Worm (Caenorhabditis elegans) whole organism, L4/young adult: ENCODE results near the gene gcna-1.

Experiments
- W03F9.2 ChIP-seq: fragments of 150-350 bp; optimal IDR thresholded peaks from 2 replicates; lab custom pipeline; 2014; ENCODE audit warnings: missing biosample characterization, missing genetic modification characterization
- dao-5 ChIP-seq: sonication (generic microtip); optimal IDR thresholded peaks from 2 replicates; lab custom pipeline; 2016; ENCODE audit warnings: missing genotype, missing genetic modification characterization, moderate library complexity, missing compliant biosample characterization
- him-1 ChIP-seq: sonication (generic microtip); optimal IDR thresholded peaks from 2 replicates; lab custom pipeline; 2016; ENCODE audit warnings: missing genotype, missing genetic modification reagents, missing genetic modification characterization, missing compliant biosample characterization

The gcna-1 gene

DNA sequence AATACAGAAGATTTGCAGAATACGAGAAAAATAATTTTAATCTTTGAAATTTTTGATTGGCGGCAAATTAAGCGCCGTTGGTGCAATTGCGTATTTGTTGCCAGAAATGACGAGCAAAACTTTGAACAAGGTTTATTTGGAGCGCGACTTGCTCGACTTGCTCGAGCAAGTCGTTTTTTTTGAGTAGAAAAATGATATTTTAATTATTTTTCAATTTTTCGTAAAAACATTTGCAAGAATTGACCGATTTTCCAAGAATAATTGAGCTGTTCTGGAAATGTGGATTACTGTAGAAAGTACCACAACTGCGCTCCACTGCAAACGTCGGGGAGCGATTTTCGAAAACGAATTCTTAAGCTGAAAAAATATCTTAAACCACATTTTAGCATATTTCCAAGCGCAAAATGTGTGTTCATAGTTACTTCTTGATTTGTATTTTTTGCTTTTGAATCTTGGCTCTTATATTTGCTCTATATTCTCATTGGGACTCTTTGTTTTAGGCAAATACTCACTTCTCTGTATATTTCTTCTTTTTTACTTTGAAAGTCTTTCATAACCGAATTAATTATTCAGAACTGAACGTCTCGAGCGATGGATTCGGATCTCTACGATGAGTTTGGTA, at the start of gene gcna-1, which contains the start of gene eftu-2:
gcna-1 (minus strand) TSS at position 96 of the 622 bp plus-strand sequence.
eftu-2 (plus strand) TSS at position 572 of the 622 bp plus-strand sequence.
- TF ChIP-seq dao-5, result no peak

DNA sequence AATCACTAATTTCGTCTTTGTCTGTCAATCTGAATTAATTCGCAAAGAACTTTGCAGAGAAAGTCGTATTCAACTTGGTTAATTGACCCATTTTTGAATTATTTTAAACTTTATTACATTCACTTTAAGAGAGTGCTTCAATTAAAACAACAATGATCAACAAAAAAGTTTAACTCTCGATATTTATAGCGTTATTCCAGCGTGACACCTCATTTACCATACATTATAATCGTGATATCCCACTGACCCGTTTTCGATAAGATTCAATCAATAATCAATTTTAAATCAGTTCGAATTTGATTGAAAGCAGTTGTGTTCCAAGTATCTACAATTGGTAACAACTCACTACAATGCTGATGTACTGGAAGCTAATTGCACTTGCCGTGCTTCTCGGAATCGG, 47.9 kb upstream of the gcna-1 start, which contains the start of gene clc-10:
clc-10 (plus strand) TSS at position 301 of the 400 bp plus-strand sequence.
- TF ChIP-seq dao-5 (no peak), W03F9.2 (tag; lab: Kevin White, UChicago) (no peak), him-1 (no peak)

DNA sequence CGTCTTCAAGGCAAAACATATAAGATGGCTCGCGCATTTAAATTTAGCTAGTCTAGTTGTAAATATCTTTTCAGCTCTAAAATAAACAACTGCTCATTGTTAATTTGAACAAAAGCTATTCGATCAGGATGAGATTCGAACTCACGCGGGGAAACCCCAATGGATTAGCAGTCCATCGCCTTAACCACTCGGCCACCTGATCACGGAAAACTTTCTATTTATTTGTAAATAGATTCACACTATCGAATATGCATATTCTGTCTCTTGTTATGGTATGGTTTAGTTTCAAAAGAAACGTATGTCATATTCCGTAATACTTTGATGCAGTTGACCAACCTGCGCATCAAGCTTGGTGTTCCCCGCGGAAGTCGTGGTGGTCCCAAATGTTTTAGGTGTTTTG, 47.3 kb upstream of the gcna-1 start:
- TF ChIP-seq him-1 (no peak), dao-5 (no peak), W03F9.2 (tag; lab: Kevin White, UChicago) (no peak)

DNA sequence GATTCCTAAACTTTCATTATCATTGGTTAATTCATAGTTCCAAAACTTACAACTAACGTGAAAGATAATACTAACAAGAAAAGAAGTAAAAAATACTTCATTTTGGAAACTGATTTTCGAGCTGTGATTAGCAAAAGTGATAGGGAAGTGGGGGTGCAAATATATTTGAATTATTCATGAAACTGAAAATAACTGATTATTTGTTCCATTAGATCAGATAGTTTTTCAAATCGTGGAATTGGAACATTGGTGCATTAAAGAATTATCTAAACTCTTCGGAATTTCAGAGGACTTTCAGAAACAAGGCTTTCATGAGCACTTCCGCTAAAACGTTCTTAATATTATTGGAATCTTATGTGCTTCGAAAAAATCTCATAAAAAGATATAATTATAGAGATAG, 46.8 kb upstream of the gcna-1 start, which contains the start of gene F40H6.5:
F40H6.5 (minus strand) TSS at position 101 of the 400 bp plus-strand sequence.
- TF ChIP-seq him-1 (no peak), W03F9.2 (tag; lab: Kevin White, UChicago) (no peak)

DNA sequence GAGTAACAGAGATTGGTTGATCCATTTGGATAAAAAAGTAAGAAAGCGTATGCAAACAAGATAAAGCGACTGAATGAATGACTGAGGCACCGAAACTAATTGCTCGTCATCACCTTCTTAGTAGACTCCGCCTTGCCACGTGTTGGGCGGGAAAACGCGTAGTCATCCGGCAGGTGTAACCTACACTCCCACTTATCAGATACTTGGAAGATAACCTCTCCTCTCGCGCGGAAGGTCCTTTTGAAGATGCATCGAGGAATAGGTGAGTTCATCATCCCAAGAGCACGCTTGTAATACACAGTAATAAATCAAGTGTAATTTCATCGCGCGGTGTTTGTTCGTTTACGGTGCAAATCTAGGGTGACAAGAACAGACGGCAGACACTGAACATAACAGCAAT, 38.0 kb upstream of the gcna-1 start, which contains the start of gene tbx-11:
tbx-11 (minus strand) TSS at position 101 of the 400 bp plus-strand sequence.
- no peak for TF ChIP-seq him-1
- no peak for TF ChIP-seq dao-5
- TF ChIP-seq W03F9.2 (tag; lab: Kevin White, UChicago), result no peak

DNA sequence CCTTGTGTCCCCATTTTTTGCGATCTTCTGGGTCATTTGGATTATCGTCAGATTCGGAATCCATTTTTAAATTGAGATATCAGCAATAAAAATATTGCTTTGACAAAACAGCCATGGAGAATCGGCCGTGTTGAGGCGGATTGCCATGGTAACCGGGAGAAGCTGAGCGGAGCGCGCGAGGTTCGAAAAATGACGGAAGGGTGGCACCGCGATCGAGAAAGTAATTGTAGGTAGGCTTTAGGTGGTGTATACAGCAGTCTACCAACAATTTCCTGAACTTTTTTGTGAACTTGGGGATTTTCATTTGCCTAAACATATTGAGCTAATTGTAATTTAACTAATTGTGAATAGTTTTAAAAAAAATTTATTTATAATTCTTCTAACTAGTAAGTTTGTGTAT, 30.5 kb upstream of the gcna-1 start, which contains the start of gene ift-139:
ift-139 (minus strand) TSS at position 101 of the 400 bp plus-strand sequence.
- TF ChIP-seq dao-5 (no peak), him-1 (no peak), W03F9.2 (tag; lab: Kevin White, UChicago) (no peak)

DNA sequence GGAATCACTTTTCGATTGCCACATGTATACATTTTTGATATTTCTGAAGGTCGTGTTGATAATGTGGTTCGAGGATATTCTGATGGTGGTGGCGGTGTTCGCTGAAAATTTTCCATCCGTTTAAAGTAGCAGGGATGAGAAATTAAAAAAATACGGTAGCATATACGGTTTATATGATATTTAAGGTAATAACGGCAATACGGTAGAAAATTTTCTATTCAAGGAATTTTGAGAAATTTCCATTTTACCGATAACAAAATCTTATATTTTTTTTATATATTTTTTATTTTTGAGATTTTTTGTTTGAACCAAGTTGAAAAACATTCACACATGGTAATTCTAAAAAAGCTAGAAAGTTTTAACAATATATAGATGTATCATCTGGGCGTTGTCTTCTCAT, 21.6 kb upstream of the gcna-1 start, which contains the start of gene ZK328.6:
ZK328.6 (minus strand) TSS at position 101 of the 400 bp plus-strand sequence.
- TF ChIP-seq W03F9.2 (tag; lab: Kevin White, UChicago), result no peak

DNA sequence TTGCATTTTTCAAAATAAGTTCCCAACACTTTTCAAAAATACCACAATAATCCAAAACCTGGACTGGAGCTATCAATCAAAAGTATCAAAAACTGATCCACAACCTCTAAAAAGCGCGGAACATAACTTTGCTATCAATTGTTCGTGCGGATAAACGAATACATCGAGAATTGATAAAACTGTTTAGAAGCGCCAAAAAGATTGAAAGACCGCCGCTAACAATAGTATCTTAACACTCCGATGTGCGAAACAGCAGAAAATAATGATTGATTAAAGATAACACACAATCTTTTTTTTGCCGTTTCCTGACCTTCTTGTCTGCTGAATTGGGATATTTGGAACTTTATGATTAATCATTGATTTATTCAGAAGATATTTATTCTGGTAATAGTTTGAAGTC, 19.5 kb upstream of the gcna-1 start, which contains the start of gene tbx-7:
tbx-7 (minus strand) TSS at position 101 of the 400 bp plus-strand sequence.
- TF ChIP-seq W03F9.2 (tag; lab: Kevin White, UChicago) (no peak), dao-5 (no peak), him-1 (no peak)

DNA sequence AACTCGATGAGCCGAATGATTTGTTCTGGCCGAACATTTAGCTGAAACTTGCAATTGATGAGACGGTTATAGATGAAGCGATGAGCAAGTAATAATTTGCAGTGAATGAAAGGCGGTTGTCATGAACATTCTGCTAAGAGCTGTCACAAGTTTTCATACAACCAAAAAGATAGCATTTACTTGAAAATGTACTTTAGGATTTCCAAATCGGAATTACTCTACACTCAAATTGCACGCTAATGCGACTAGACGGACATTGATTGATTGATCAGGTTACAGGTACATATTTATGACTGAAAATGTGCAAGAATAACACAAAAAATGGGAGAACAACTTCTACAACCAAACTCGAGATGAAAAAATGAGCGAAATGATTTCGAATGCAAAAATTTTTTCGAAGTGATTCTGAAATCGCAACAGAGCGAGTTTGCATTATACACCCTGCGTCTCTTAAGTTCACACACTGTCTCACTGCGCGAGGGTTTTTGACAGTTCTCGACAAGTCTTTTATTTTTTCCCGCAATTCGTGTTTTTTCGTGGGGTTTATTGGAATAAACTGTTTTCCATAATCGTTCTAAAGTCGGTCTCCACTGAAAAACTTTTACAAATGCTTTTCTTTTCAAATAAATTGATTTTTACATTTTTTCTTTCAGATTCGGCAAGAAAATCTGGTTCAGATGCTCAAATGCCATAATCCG, 10.8 kb upstream of the gcna-1 start, which contains the start of the genes npp-10 and cyk-3:
npp-10 (minus strand) TSS at position 51 of the 698 bp plus-strand sequence.
cyk-3 (plus strand) TSS at position 648 of the 698 bp plus-strand sequence.
- TF ChIP-seq him-1, result no peak
- TF ChIP-seq dao-5, result no peak
- TF ChIP-seq W03F9.2 (tag; lab: Kevin White, UChicago), result no peak

DNA sequence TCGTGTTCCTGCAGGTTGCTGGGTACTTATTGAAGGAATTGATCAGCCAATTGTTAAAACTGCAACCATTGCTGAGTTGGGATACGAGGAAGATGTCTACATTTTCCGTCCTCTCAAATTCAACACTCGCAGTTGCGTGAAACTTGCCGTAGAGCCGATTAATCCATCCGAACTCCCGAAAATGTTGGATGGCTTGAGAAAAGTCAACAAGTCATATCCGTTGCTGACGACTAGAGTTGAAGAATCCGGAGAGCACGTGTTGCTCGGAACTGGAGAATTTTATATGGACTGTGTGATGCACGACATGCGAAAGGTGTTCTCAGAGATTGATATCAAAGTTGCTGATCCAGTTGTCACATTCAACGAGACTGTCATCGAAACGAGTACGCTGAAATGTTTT, 2.4 kb upstream of the gcna-1 start:
- TF ChIP-seq him-1, result no peak
- TF ChIP-seq dao-5, result no peak

DNA sequence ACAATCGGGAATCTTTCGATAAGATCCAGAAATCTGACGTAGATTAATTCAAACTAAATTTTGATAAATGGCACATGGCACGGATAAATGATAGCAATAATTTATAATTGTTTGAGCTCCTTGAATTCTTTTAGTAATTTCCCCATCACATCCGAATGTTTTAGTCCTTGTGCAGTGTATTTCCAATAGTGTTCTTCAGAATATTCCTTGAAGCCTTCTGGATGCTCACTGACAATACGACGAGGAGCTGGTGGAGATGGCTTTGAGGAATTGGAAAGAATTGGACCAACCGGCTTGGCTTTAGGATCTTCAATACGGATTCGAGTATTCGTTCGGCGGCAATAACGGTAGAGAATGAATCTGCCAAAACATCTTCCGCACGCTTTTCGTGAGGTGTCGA, 2.4 kb downstream of the gcna-1 start:
- TF ChIP-seq him-1 (peak; percentile 24), W03F9.2 (tag; lab: Kevin White, UChicago) (no peak)

DNA sequence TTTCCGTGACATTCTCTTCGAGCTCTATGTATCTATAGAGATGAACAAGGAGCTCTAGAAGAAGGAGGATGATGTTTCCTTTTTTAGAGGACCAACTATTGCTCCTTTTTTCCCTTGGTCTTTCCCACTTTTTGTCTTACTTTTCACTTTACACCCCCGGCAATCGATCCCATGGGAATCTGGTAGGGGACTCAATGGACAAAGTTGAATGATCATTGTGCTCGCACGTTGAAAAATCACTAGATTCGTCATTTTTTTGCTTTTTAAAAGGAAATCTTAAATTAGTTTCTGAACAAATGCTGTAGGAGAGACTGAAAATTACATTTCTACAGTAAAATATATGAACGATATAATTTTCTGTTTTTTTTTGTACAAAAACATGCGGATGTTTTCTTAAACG, 6.9 kb downstream of the gcna-1 start:
- TF ChIP-seq dao-5 (no peak), W03F9.2 (tag; lab: Kevin White, UChicago) (no peak), him-1 (no peak)

DNA sequence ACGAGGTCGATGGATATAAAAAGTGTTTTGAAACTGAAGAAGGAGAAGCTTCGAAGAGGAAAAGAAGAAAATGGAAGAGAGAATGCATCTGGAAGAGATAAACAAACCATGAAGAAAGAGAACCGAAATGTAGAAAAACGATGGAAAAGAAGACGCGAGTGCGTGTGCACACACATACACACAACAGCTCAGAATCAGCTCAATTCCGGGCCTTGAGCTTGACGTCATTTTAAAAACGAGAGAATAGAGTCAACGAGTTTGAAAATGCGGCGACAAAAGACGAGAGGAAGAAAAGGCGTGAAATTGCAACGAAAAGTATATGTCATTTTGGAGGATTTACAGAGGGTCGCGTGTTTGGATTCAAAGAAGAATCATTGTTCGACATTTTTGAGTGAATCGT, 9.3 kb downstream of the gcna-1 start:
- peak; percentile 59 for TF ChIP-seq him-1
- TF ChIP-seq dao-5, result no peak

DNA sequence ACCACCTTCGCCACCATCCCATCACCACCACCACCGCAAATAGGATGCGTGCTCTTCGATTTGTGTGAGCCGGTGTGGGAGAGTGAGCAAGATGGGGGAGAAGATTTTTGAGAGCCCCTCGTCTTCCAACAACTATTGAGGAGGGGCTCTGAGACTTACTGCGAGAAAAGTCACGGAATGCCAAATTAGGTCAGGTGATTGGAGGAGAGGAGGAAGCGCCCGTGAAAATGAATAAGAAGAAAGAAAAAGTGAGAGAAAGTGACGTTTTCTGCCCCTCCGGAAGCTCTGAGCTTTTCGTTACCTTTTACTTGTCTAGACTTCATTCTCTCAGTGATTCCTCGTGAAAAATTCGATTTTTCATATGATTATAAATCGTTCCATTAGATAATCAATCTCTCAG, 10.2 kb downstream of the gcna-1 start:
- no peak for TF ChIP-seq dao-5
- no peak for TF ChIP-seq him-1
- no peak for TF ChIP-seq W03F9.2 (tag; lab: Kevin White, UChicago)

DNA sequence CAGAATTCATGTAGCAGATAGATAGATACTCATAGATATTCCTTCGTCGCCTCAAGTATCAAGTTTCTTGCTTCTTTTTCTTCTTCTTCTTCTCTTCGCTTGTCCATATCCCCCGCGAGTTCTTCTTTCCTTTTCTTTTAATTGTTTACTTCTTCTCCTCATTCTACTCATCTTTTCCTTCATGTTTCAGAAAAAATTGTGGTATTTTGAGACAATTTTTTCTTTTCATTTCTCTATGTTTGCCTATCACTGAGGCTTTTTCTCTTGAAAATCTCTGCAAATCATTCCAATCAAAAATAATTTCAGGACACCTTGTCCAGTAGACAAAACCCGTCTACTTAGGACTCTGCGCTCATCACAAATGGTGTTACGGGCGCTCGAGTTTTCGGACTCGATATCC, 16.0 kb downstream of the gcna-1 start, which contains the start of gene T04C9.1:
T04C9.1 (plus strand) TSS at position 301 of the 400 bp plus-strand sequence.
- no peak for TF ChIP-seq dao-5
